Fruit fly (Drosophila melanogaster): ENCODE measurements around the gene CG8870.

- TF ChIP-seq ttk (optimal IDR thresholded peaks at IDR 0.05): no peak
- TF ChIP-seq Myc (optimal IDR thresholded peaks at IDR 0.05): no peak
- TF ChIP-seq h (optimal IDR thresholded peaks at IDR 0.05): no peak
- TF ChIP-seq psq (optimal IDR thresholded peaks at IDR 0.05): no peak
- no peak for TF ChIP-seq insv (optimal IDR thresholded peaks at IDR 0.05)
- no peak for TF ChIP-seq Sin3A (optimal IDR thresholded peaks at IDR 0.05)
Measured at dm6 chr3R:13379675-13380074, at the start of gene CG8870, which contains the start of gene CG9813.

Data from Kc167 (cell line).